Worm (Caenorhabditis elegans): ENCODE results near the gene R08D7.4.

DNA sequence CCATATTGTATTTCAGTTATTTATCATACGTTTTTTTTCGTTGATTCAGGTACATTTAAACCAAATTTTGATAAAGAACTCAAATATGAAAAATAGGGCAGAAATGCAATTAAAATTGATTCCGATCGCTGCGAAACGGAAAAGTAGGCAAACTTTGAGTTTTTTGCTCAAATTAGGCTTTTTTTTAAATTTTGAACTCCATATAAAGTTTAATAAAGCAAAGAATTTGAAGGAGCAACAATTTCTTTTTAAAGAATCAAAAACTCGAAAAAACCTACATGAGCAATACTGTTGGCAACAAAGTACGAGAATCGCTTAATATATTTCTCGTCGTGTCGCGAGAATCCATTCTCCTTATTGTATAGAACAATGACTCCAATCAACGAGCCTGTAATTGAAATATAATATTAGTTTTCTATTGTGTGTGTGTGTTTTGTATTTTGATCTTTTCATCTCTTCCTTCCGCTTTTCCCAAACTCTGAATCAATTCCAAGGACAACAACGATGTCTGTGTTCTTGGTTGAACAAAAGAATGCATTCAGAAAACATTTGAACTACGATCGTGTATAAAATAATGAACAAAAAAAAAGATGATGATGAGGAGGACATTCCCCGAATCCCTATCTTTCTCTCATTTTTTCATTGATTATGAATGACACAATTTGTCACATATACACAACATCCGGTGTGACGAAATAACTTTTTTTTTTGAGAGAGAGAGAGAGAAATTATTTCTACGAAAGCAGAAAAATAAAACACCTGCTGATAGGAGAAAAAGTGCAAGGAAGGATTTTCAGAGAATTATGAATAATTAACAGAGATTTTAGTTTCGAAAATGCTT lies 7.0 kb downstream of the R08D7.4 start:
- no peak for TF ChIP-seq T22C8.4 (GFP tag; IDR thresholded peaks at IDR 0.05)
- no peak for TF ChIP-seq klf-2 (GFP tag; conservative IDR thresholded peaks at IDR 0.05)
- no peak for TF ChIP-seq flt-1 (GFP tag; IDR thresholded peaks at IDR 0.05)

All from whole organism, midembryonic.